Fruit fly (Drosophila melanogaster): Measurements from ENCODE around the gene CG9592.

- no peak for TF ChIP-seq sens (GFP tag)
- TF ChIP-seq tup (GFP tag; optimal IDR thresholded peaks at IDR 0.05): no peak
- TF ChIP-seq Hsf (GFP tag; optimal IDR thresholded peaks at IDR 0.05): no peak
- TF ChIP-seq Dll (GFP tag; IDR thresholded peaks at IDR 0.05; ENCODE audit: partially characterized antibody): no peak
- no peak for TF ChIP-seq sob (GFP tag; IDR thresholded peaks at IDR 0.05)
- TF ChIP-seq CG17912 (GFP tag; optimal IDR thresholded peaks at IDR 0.05): no peak
- TF ChIP-seq tap (tag; optimal IDR thresholded peaks at IDR 0.05): no peak
These were observed at the start of gene CG9592 for dm6 chr3L:14517525-14517924.

Measured in whole organism, embryonic.